Fruit fly (Drosophila melanogaster) whole organism, embryonic: ENCODE results near the gene T48.

ENCODE experiments used
- Adf1 ChIP-seq: fragments of 200-800 bp; sonication (Bioruptor generic); IDR thresholded peaks from 2 replicates; pipeline ENCODE4 v1.3.6; 2022; ENCODE audit warnings: missing biosample characterization, missing genetic modification characterization
- Blimp-1 ChIP-seq: fragments of 200-800 bp; sonication (Bioruptor generic); optimal IDR thresholded peaks from 3 replicates; lab custom pipeline; 2018; ENCODE audit warnings: missing biosample characterization, missing genetic modification characterization, mild to moderate bottlenecking, moderate library complexity, missing genetic modification reagents
- BtbVII ChIP-seq: fragments of 200-800 bp; sonication (Bioruptor generic); optimal IDR thresholded peaks from 3 replicates; lab custom pipeline; 2017; ENCODE audit warnings: missing biosample characterization, mild to moderate bottlenecking, missing genetic modification characterization
- CG10431 ChIP-seq: fragments of 200-800 bp; sonication (Bioruptor generic); optimal IDR thresholded peaks from 3 replicates; lab custom pipeline; 2018; ENCODE audit warnings: missing biosample characterization, mild to moderate bottlenecking, missing genetic modification characterization
- CG13287 ChIP-seq: fragments of 200-800 bp; sonication (Bioruptor generic); IDR thresholded peaks from 2 replicates; pipeline ENCODE4 v1.3.6; 2022; ENCODE audit warnings: missing biosample characterization, missing genetic modification characterization; ENCODE audit not compliant: partially characterized antibody
- CG13775 ChIP-seq: fragments of 200-800 bp; sonication (Bioruptor generic); optimal IDR thresholded peaks from 3 replicates; lab custom pipeline; 2017; ENCODE audit warnings: missing biosample characterization, mild to moderate bottlenecking, missing genetic modification characterization
- CG17361 ChIP-seq: fragments of 200-800 bp; sonication (Bioruptor generic); IDR thresholded peaks from 3 replicates; pipeline ENCODE4 v1.3.6; 2022; ENCODE audit warnings: missing biosample characterization, missing genetic modification characterization
- CG2199 ChIP-seq: fragments of 200-800 bp; sonication (Bioruptor generic); IDR thresholded peaks from 3 replicates; pipeline ENCODE4 v1.3.6; 2022; ENCODE audit warnings: missing biosample characterization, missing genetic modification characterization
- CG2889 ChIP-seq: fragments of 200-800 bp; sonication (Bioruptor generic); IDR thresholded peaks from 3 replicates; pipeline ENCODE4 v1.3.6; 2022; ENCODE audit warnings: missing biosample characterization, missing genetic modification characterization
- CG3281 ChIP-seq: fragments of 200-800 bp; sonication (Bioruptor generic); optimal IDR thresholded peaks from 3 replicates; lab custom pipeline; 2017; ENCODE audit warnings: missing biosample characterization, mild to moderate bottlenecking, missing genetic modification characterization
- CG3726 ChIP-seq: fragments of 200-800 bp; sonication (Bioruptor generic); IDR thresholded peaks from 3 replicates; pipeline ENCODE4, ENCODE4 v1.3.6; 2022; ENCODE audit warnings: missing biosample characterization, missing genetic modification characterization
- CG3847 ChIP-seq: fragments of 200-800 bp; sonication (Bioruptor generic); IDR thresholded peaks from 2 replicates; pipeline ENCODE4 v1.3.6; 2022; ENCODE audit warnings: missing biosample characterization, missing genetic modification characterization
- CG3995 ChIP-seq: fragments of 200-800 bp; sonication (Bioruptor generic); optimal IDR thresholded peaks from 3 replicates; lab custom pipeline; 2016; ENCODE audit warnings: missing biosample characterization, missing genetic modification characterization
- CG4282 ChIP-seq: fragments of 200-800 bp; sonication (Bioruptor generic); optimal IDR thresholded peaks from 2 replicates; lab custom pipeline; 2016; ENCODE audit warnings: missing biosample characterization, missing genetic modification characterization
- CG6689 ChIP-seq: fragments of 200-800 bp; sonication (Bioruptor generic); IDR thresholded peaks from 2 replicates; pipeline ENCODE4 v1.3.6; 2022; ENCODE audit warnings: missing biosample characterization, missing genetic modification characterization
- CG6791 ChIP-seq: fragments of 200-800 bp; sonication (Bioruptor generic); IDR thresholded peaks from 3 replicates; pipeline ENCODE4 v1.3.6; 2022; ENCODE audit warnings: missing biosample characterization, missing genetic modification characterization; ENCODE audit not compliant: partially characterized antibody
- CG7357 ChIP-seq: fragments of 200-800 bp; sonication (Bioruptor generic); IDR thresholded peaks from 3 replicates; pipeline ENCODE4 v1.3.6; 2022; ENCODE audit warnings: missing biosample characterization, missing genetic modification characterization
- CG7928 ChIP-seq: fragments of 200-800 bp; sonication (Bioruptor generic); optimal IDR thresholded peaks from 2 replicates; lab custom pipeline; 2017; ENCODE audit warnings: missing biosample characterization, mild to moderate bottlenecking, missing genetic modification characterization
- CG8281 ChIP-seq: fragments of 200-800 bp; sonication (Bioruptor generic); optimal IDR thresholded peaks from 2 replicates; lab custom pipeline; 2018; ENCODE audit warnings: missing biosample characterization, mild to moderate bottlenecking, missing genetic modification characterization, moderate library complexity
- CG9215 ChIP-seq: fragments of 200-800 bp; sonication (Bioruptor generic); IDR thresholded peaks from 2 replicates; pipeline ENCODE4 v1.3.6; 2022; ENCODE audit warnings: missing biosample characterization, missing genetic modification characterization
- CG9437 ChIP-seq: fragments of 200-800 bp; sonication (Bioruptor generic); optimal IDR thresholded peaks from 2 replicates; lab custom pipeline; 2018; ENCODE audit warnings: missing biosample characterization, mild to moderate bottlenecking, missing genetic modification characterization
- CG9609 ChIP-seq: fragments of 200-800 bp; sonication (Bioruptor generic); optimal IDR thresholded peaks from 3 replicates; lab custom pipeline; 2016; ENCODE audit warnings: missing biosample characterization, missing genetic modification characterization
- CkIIα-i1 ChIP-seq: fragments of 200-800 bp; sonication (Bioruptor generic); IDR thresholded peaks from 2 replicates; pipeline ENCODE4 v1.3.6; 2022; ENCODE audit warnings: missing biosample characterization, missing genetic modification characterization
- HHEX ChIP-seq: fragments of 200-800 bp; sonication (Bioruptor generic); optimal IDR thresholded peaks from 3 replicates; lab custom pipeline; 2017; ENCODE audit warnings: missing biosample characterization, mild to moderate bottlenecking, missing genetic modification characterization, missing genetic modification reagents
- MBD-R2 ChIP-seq: fragments of 200-800 bp; sonication (Bioruptor generic); IDR thresholded peaks from 2 replicates; pipeline ENCODE4 v1.3.6; 2022; ENCODE audit warnings: missing biosample characterization, missing genetic modification characterization
- NK7.1 ChIP-seq: fragments of 200-800 bp; sonication (Bioruptor generic); optimal IDR thresholded peaks from 3 replicates; lab custom pipeline; 2016; ENCODE audit warnings: missing biosample characterization, missing genetic modification characterization
- PHDP ChIP-seq: fragments of 200-800 bp; sonication (Bioruptor generic); optimal IDR thresholded peaks from 3 replicates; lab custom pipeline; 2018; ENCODE audit warnings: missing biosample characterization, mild to moderate bottlenecking, missing genetic modification characterization, moderate library complexity
- Sry-β ChIP-seq: fragments of 200-800 bp; sonication (Bioruptor generic); optimal IDR thresholded peaks from 2 replicates; lab custom pipeline; 2018; ENCODE audit warnings: missing biosample characterization, mild to moderate bottlenecking, missing genetic modification characterization, moderate library complexity
- Tbp ChIP-seq: fragments of >200 bp; optimal IDR thresholded peaks from 2 replicates; lab custom pipeline; 2018; ENCODE audit warnings: missing biosample characterization, missing genetic modification characterization
- YL-1 ChIP-seq: fragments of 200-800 bp; sonication (Bioruptor generic); optimal IDR thresholded peaks from 3 replicates; lab custom pipeline; 2017; ENCODE audit warnings: missing biosample characterization, mild to moderate bottlenecking, missing genetic modification characterization
- bab2 ChIP-seq: fragments of 200-800 bp; sonication (Bioruptor generic); optimal IDR thresholded peaks from 2 replicates; lab custom pipeline; 2016; ENCODE audit warnings: missing biosample characterization, missing genetic modification characterization
- chm ChIP-seq: fragments of 200-800 bp; sonication (Bioruptor generic); IDR thresholded peaks from 2 replicates; pipeline ENCODE4 v1.3.6; 2022; ENCODE audit warnings: missing biosample characterization, missing genetic modification characterization
- croc ChIP-seq: fragments of 200-800 bp; sonication (Bioruptor generic); conservative IDR thresholded peaks from 3 replicates; pipeline ENCODE4 v1.3.6; 2022; ENCODE audit warnings: missing biosample characterization, missing genetic modification characterization
- crp ChIP-seq, 2 experiments: fragments of 200-800 bp; sonication (Bioruptor generic); optimal IDR thresholded peaks; 2 replicates in 1 of 2; 3 replicates in 1 of 2; lab custom pipeline; 2017; ENCODE audit warnings: missing biosample characterization in 2 of 2, missing genetic modification characterization in 2 of 2, mild to moderate bottlenecking in 1 of 2, moderate library complexity in 1 of 2
- dati ChIP-seq: fragments of 200-800 bp; sonication (Bioruptor generic); IDR thresholded peaks from 2 replicates; pipeline ENCODE4 v1.3.6; 2022; ENCODE audit warnings: missing biosample characterization, missing genetic modification characterization
- exex ChIP-seq: fragments of 200-800 bp; sonication (Bioruptor generic); optimal IDR thresholded peaks from 4 replicates; lab custom pipeline; 2018; ENCODE audit warnings: missing biosample characterization, mild to moderate bottlenecking, missing genetic modification characterization, moderate library complexity
- jigr1 ChIP-seq: fragments of 200-800 bp; sonication (Bioruptor generic); IDR thresholded peaks from 3 replicates; pipeline ENCODE4 v1.3.6; 2022; ENCODE audit warnings: missing biosample characterization, missing genetic modification characterization
- kay ChIP-seq: fragments of 200-800 bp; sonication (Bioruptor generic); optimal IDR thresholded peaks from 2 replicates; lab custom pipeline; 2016; ENCODE audit warnings: missing biosample characterization, missing genetic modification characterization
- mirr ChIP-seq: fragments of 200-800 bp; sonication (Bioruptor generic); optimal IDR thresholded peaks from 3 replicates; lab custom pipeline; 2018; ENCODE audit warnings: missing biosample characterization, mild to moderate bottlenecking, missing genetic modification characterization
- pb ChIP-seq: fragments of 200-800 bp; sonication (Bioruptor generic); optimal IDR thresholded peaks from 3 replicates; lab custom pipeline; 2016; ENCODE audit warnings: missing biosample characterization, missing genetic modification characterization
- phol ChIP-seq: fragments of 200-800 bp; sonication (Bioruptor generic); optimal IDR thresholded peaks from 3 replicates; lab custom pipeline; 2018; ENCODE audit warnings: missing biosample characterization, mild to moderate bottlenecking, missing genetic modification characterization, moderate library complexity
- pros ChIP-seq: fragments of 200-800 bp; sonication (Bioruptor generic); optimal IDR thresholded peaks from 3 replicates; lab custom pipeline; 2019; ENCODE audit warnings: missing biosample characterization, mild to moderate bottlenecking, missing genetic modification characterization, moderate library complexity
- ranshi ChIP-seq: fragments of 200-800 bp; sonication (Bioruptor generic); IDR thresholded peaks from 2 replicates; pipeline ENCODE4 v1.3.6; 2022; ENCODE audit warnings: missing biosample characterization, missing genetic modification characterization
- rib ChIP-seq: fragments of 200-800 bp; sonication (Bioruptor generic); IDR thresholded peaks from 2 replicates; pipeline ENCODE4 v1.3.6; 2022; ENCODE audit warnings: missing biosample characterization, missing genetic modification characterization
- schlank ChIP-seq: fragments of 200-800 bp; sonication (Bioruptor generic); optimal IDR thresholded peaks from 2 replicates; lab custom pipeline; 2018; ENCODE audit warnings: missing biosample characterization, mild to moderate bottlenecking, missing genetic modification characterization
- sens ChIP-seq: fragments of 200-800 bp; sonication (Bioruptor generic); peaks from one replicate; lab custom pipeline; 2016; ENCODE audit warnings: missing biosample characterization, missing genetic modification characterization
- sim ChIP-seq: fragments of 200-800 bp; sonication (Bioruptor generic); IDR thresholded peaks from 2 replicates; pipeline ENCODE4 v1.3.6; 2022; ENCODE audit warnings: missing biosample characterization, missing genetic modification characterization
- tll ChIP-seq, 2 experiments: fragments of 200-800 bp in 1 of 2; fragments of >200 bp in 1 of 2; sonication (Bioruptor generic) in 1 of 2; optimal IDR thresholded peaks; 2 replicates each; lab custom pipeline; 2017 to 2019; ENCODE audit warnings: missing biosample characterization in 2 of 2, missing genetic modification characterization in 2 of 2, mild to moderate bottlenecking in 1 of 2, moderate library complexity in 1 of 2
- tna ChIP-seq: fragments of 200-800 bp; sonication (Bioruptor generic); IDR thresholded peaks from 2 replicates; pipeline ENCODE4 v1.3.6; 2022; ENCODE audit warnings: missing biosample characterization, missing genetic modification characterization; ENCODE audit not compliant: partially characterized antibody
- unc-4 ChIP-seq: fragments of 200-800 bp; sonication (Bioruptor generic); IDR thresholded peaks from 2 replicates; pipeline ENCODE4 v1.3.6; 2022; ENCODE audit warnings: missing biosample characterization, missing genetic modification characterization; ENCODE audit not compliant: partially characterized antibody

T48 gene

dm6 chr3R:26906711-26907510 is 25.4 kb downstream of the T48 start:
- no peak for TF ChIP-seq exex
- no peak; the same call in 1 of the 2 replicates for TF ChIP-seq MBD-R2
- no peak for TF ChIP-seq ranshi
- TF ChIP-seq CG8281 (tag; lab: Kevin White, UChicago), result no peak
- no peak for TF ChIP-seq unc-4 (GFP tag; lab: Robert Waterston, UW)
- TF ChIP-seq phol (tag; lab: Kevin White, UChicago), result no peak
- TF ChIP-seq kay, result no peak
- TF ChIP-seq chm (GFP tag; lab: Robert Waterston, UW), result no peak
- TF ChIP-seq Adf1 (GFP tag; lab: Robert Waterston, UW), result no peak
- TF ChIP-seq schlank (tag; lab: Kevin White, UChicago), result no peak
- no peak for TF ChIP-seq CG13775 (GFP tag; lab: Kevin White, UChicago)
- TF ChIP-seq dati, result no peak
- no peak for TF ChIP-seq CG4282 (GFP tag; lab: Kevin White, UChicago)
- 0 out of 2 replicates have a peak, but pooled peaks have one; percentile 13 for TF ChIP-seq CG6689 (GFP tag; lab: Robert Waterston, UW)
- no peak for TF ChIP-seq croc (GFP tag; lab: Robert Waterston, UW)
- TF ChIP-seq CG9437 (GFP tag; lab: Kevin White, UChicago), result no peak
- no peak for TF ChIP-seq CG7357 (GFP tag; lab: Robert Waterston, UW)
- TF ChIP-seq CG2889, result no peak
- TF ChIP-seq BtbVII (GFP tag; lab: Kevin White, UChicago), result no peak
- no peak for TF ChIP-seq CG9215 (GFP tag; lab: Robert Waterston, UW)
- no peak for TF ChIP-seq mirr (GFP tag; lab: Kevin White, UChicago)
- no peak; the same call in 1 of the 2 replicates for TF ChIP-seq tna
- no peak for TF ChIP-seq bab2
- TF ChIP-seq sim (GFP tag; lab: Robert Waterston, UW), result no peak
- no peak for TF ChIP-seq PHDP (tag; lab: Kevin White, UChicago)
- no peak for TF ChIP-seq CkIIα-i1
- peak; percentile 20; the same call in 1 of the 2 replicates for TF ChIP-seq CG3847 (GFP tag; lab: Robert Waterston, UW)
- TF ChIP-seq YL-1 (GFP tag; lab: Kevin White, UChicago), result no peak
- TF ChIP-seq CG6791 (GFP tag; lab: Robert Waterston, UW), result peak; percentile 19; the same call in 1 of the 3 replicates
- no peak for TF ChIP-seq CG9609 (GFP tag; lab: Kevin White, UChicago)
- no peak for TF ChIP-seq CG10431 (GFP tag; lab: Kevin White, UChicago)
- TF ChIP-seq Sry-β (GFP tag; lab: Kevin White, UChicago), result no peak
- no peak for TF ChIP-seq CG3281 (GFP tag; lab: Kevin White, UChicago)
- no peak for TF ChIP-seq pb (GFP tag; lab: Kevin White, UChicago)
- TF ChIP-seq jigr1 (GFP tag; lab: Robert Waterston, UW), result no peak
- no peak for TF ChIP-seq rib (GFP tag; lab: Robert Waterston, UW)
- no peak for TF ChIP-seq HHEX (GFP tag; lab: Kevin White, UChicago)
- no peak for TF ChIP-seq tll (GFP tag; optimal IDR thresholded peaks at IDR 0.05; lab: Kevin White, UChicago)
- TF ChIP-seq Blimp-1 (GFP tag; lab: Kevin White, UChicago), result peak; percentile 61
- TF ChIP-seq Tbp, result no peak
- TF ChIP-seq CG17361 (GFP tag; lab: Robert Waterston, UW), result no peak
- no peak; the same call in 2 of the 3 replicates for TF ChIP-seq CG3726 (GFP tag; lab: Robert Waterston, UW)
- TF ChIP-seq CG13287, result no peak
- TF ChIP-seq CG2199, result no peak
- no peak for TF ChIP-seq NK7.1 (GFP tag; lab: Kevin White, UChicago)
- no peak for TF ChIP-seq CG3995 (GFP tag; lab: Kevin White, UChicago)
- TF ChIP-seq pros (GFP tag; lab: Kevin White, UChicago), result no peak
- TF ChIP-seq CG7928, result no peak
- no peak for TF ChIP-seq crp (GFP tag; optimal IDR thresholded peaks at IDR 0.05; lab: Kevin White, UChicago)
- TF ChIP-seq sens, result peak; percentile 15
